Worm (Caenorhabditis elegans) whole organism, young adult: ENCODE results near the gene F19B6.1.

Experiments used
- B0035.1 ChIP-seq: sonication (generic microtip); optimal IDR thresholded peaks from 2 replicates; lab custom pipeline; 2016; ENCODE audit warnings: missing genetic modification characterization, mild to moderate bottlenecking, missing compliant biosample characterization, missing genotype, missing genetic modification reagents
- F22D6.2 ChIP-seq: sonication (generic microtip); optimal IDR thresholded peaks from 2 replicates; lab custom pipeline; 2016; ENCODE audit warnings: mild to moderate bottlenecking, missing genetic modification characterization, missing compliant biosample characterization
- F23B12.7 ChIP-seq: sonication (generic microtip); optimal IDR thresholded peaks from 2 replicates; lab custom pipeline; 2017; ENCODE audit warnings: missing genetic modification characterization, mild to moderate bottlenecking, missing compliant biosample characterization, antibody characterized with exemption, moderate library complexity; ENCODE audit not compliant: insufficient read depth
- F39B2.1 ChIP-seq: fragments of 200-800 bp; sonication (Bioruptor generic); IDR thresholded peaks from 2 replicates; pipeline ENCODE4 v1.3.6; 2022; ENCODE audit warnings: missing genetic modification reagents, missing genetic modification characterization, missing compliant biosample characterization
- F49E8.2 ChIP-seq: sonication (generic microtip); optimal IDR thresholded peaks from 3 replicates; lab custom pipeline; 2017; ENCODE audit warnings: missing genetic modification characterization, mild to moderate bottlenecking, missing compliant biosample characterization, antibody characterized with exemption, moderate library complexity; ENCODE audit not compliant: insufficient read depth
- T26A5.8 ChIP-seq: sonication (generic microtip); optimal IDR thresholded peaks from 2 replicates; lab custom pipeline; 2016; ENCODE audit warnings: missing genetic modification characterization, missing compliant biosample characterization
- Y53F4B.3 ChIP-seq: fragments of 200-800 bp; sonication (Bioruptor generic); IDR thresholded peaks from 2 replicates; pipeline ENCODE4 v1.3.6; 2022; ENCODE audit warnings: missing genetic modification reagents, missing genetic modification characterization, missing compliant biosample characterization
- Y79H2A.3 ChIP-seq: fragments of 200-800 bp; sonication (Bioruptor generic); conservative IDR thresholded peaks from 2 replicates; pipeline ENCODE4 v1.3.6; 2022; ENCODE audit warnings: missing genetic modification reagents, missing genetic modification characterization, missing compliant biosample characterization
- attf-5 ChIP-seq: fragments of 200-800 bp; sonication (Bioruptor generic); optimal IDR thresholded peaks from 2 replicates; lab custom pipeline; 2018; ENCODE audit warnings: mild to moderate bottlenecking, missing genetic modification characterization, missing compliant biosample characterization
- attf-6 ChIP-seq: fragments of 200-800 bp; sonication (Bioruptor generic); IDR thresholded peaks from 2 replicates; pipeline ENCODE4 v1.3.6; 2022; ENCODE audit warnings: missing genetic modification reagents, missing genetic modification characterization, missing compliant biosample characterization
- bed-2 ChIP-seq: fragments of 200-800 bp; sonication (Bioruptor generic); IDR thresholded peaks from 2 replicates; pipeline ENCODE4 v1.3.6; 2022; ENCODE audit warnings: missing genetic modification reagents, missing genetic modification characterization, missing compliant biosample characterization
- cebp-1 ChIP-seq, 2 experiments: fragments of 200-800 bp in 1 of 2; sonication (Bioruptor generic) in 1 of 2; sonication (generic microtip) in 1 of 2; IDR thresholded peaks in 1 of 2; optimal IDR thresholded peaks in 1 of 2; 2 replicates each; pipeline versions ENCODE4 v1.3.6 to Lab custom; 2017 to 2022; ENCODE audit warnings: missing compliant biosample characterization in 2 of 2, missing genetic modification characterization in 2 of 2, mild to moderate bottlenecking in 1 of 2, missing genetic modification reagents in 1 of 2, moderate library complexity in 1 of 2
- ceh-100 ChIP-seq: fragments of 200-800 bp; sonication (Bioruptor generic); IDR thresholded peaks from 2 replicates; pipeline ENCODE4 v1.3.6; 2022; ENCODE audit warnings: missing genetic modification reagents, missing genetic modification characterization, missing compliant biosample characterization
- ceh-79 ChIP-seq: sonication (generic microtip); optimal IDR thresholded peaks from 2 replicates; lab custom pipeline; 2017; ENCODE audit warnings: mild to moderate bottlenecking, missing genetic modification characterization, missing compliant biosample characterization
- dox-1 ChIP-seq: fragments of 200-800 bp; sonication (Bioruptor generic); IDR thresholded peaks from 2 replicates; pipeline ENCODE4 v1.3.6; 2022; ENCODE audit warnings: missing genetic modification reagents, missing genetic modification characterization, missing compliant biosample characterization
- dpl-1 ChIP-seq: fragments of 150-350 bp; optimal IDR thresholded peaks from 2 replicates; lab custom pipeline; 2014; ENCODE audit warnings: missing biosample characterization, missing genetic modification reagents, missing genetic modification characterization
- ets-4 ChIP-seq: fragments of 200-800 bp; sonication (Bioruptor generic); optimal IDR thresholded peaks from 2 replicates; lab custom pipeline; 2018; ENCODE audit warnings: mild to moderate bottlenecking, missing genetic modification characterization, missing compliant biosample characterization
- hmg-1.2 ChIP-seq: fragments of 200-800 bp; sonication (Bioruptor generic); IDR thresholded peaks from 2 replicates; pipeline ENCODE4 v1.3.6; 2022; ENCODE audit warnings: missing genetic modification reagents, missing genetic modification characterization, missing compliant biosample characterization
- lin-54 ChIP-seq: fragments of 200-800 bp; sonication (Bioruptor generic); optimal IDR thresholded peaks from 2 replicates; lab custom pipeline; 2018; ENCODE audit warnings: mild to moderate bottlenecking, missing genetic modification characterization, missing compliant biosample characterization
- lsl-1 ChIP-seq: fragments of 200-800 bp; sonication (Bioruptor generic); optimal IDR thresholded peaks from 2 replicates; lab custom pipeline; 2018; ENCODE audit warnings: mild to moderate bottlenecking, missing genetic modification characterization, moderate library complexity, missing compliant biosample characterization
- madf-6 ChIP-seq: fragments of 200-800 bp; sonication (Bioruptor generic); IDR thresholded peaks from 2 replicates; pipeline ENCODE4 v1.3.6; 2022; ENCODE audit warnings: missing genetic modification reagents, missing genetic modification characterization, missing compliant biosample characterization
- nhr-80 ChIP-seq: sonication (generic microtip); optimal IDR thresholded peaks from 2 replicates; lab custom pipeline; 2016; ENCODE audit warnings: missing genetic modification characterization, missing compliant biosample characterization
- rec-8 ChIP-seq, 2 experiments: sonication (generic microtip); optimal IDR thresholded peaks; 2 replicates each; lab custom pipeline; 2016; ENCODE audit warnings: mild to moderate bottlenecking in 2 of 2, missing genetic modification characterization in 2 of 2, missing genetic modification reagents in 2 of 2, missing genotype in 2 of 2, missing biosample characterization in 1 of 2, missing compliant biosample characterization in 1 of 2, moderate library complexity in 1 of 2
- repo-1 ChIP-seq: sonication (generic microtip); optimal IDR thresholded peaks from 2 replicates; lab custom pipeline; 2017; ENCODE audit warnings: mild to moderate bottlenecking, missing genetic modification characterization, missing compliant biosample characterization
- snpc-4 ChIP-seq, 5 experiments: fragments of 150-350 bp in 1 of 5; sonication (generic microtip) in 4 of 5; optimal IDR thresholded peaks; 2 replicates each; lab custom pipeline; 2014 to 2018; ENCODE audit warnings: missing genetic modification characterization in 5 of 5, missing biosample characterization in 3 of 5, antibody characterized with exemption in 2 of 5, mild to moderate bottlenecking in 2 of 5, missing compliant biosample characterization in 2 of 5, missing genotype in 2 of 5, moderate library complexity in 2 of 5, missing genetic modification reagents in 1 of 5
- somi-1 ChIP-seq: fragments of 200-800 bp; sonication (Bioruptor generic); optimal IDR thresholded peaks from 2 replicates; lab custom pipeline; 2018; ENCODE audit warnings: mild to moderate bottlenecking, missing genetic modification characterization, missing compliant biosample characterization
- tbx-9 ChIP-seq: sonication (generic microtip); optimal IDR thresholded peaks from 2 replicates; lab custom pipeline; 2016; ENCODE audit warnings: borderline replicate concordance, missing genetic modification characterization, inconsistent platforms, missing compliant biosample characterization
- unc-62 ChIP-seq: fragments of 150-350 bp; optimal IDR thresholded peaks from 2 replicates; lab custom pipeline; 2014; ENCODE audit warnings: missing biosample characterization, missing genetic modification reagents, missing genetic modification characterization
- xnd-1 ChIP-seq: sonication (generic microtip); optimal IDR thresholded peaks from 2 replicates; lab custom pipeline; 2016; ENCODE audit warnings: missing genotype, missing genetic modification reagents, missing genetic modification characterization, missing compliant biosample characterization

F19B6.1 gene

DNA sequence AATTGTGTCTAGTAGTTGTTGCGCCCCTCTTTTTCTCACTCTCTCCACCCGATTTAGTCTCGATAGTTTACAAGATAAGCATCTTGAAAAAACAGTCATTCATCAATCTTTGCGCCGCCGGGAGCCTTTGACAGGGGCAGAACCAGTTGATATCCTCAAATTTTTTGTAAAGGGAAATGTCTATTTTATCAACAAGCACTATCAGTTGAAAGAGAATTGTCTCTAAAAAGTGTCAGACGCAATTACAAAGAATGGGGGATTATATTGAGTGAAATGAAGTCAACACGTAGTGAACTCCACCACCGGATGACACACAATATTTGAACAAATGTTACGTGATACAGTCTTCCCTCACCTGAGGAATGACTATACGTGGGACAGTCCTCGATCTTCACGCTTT, 1.7 kb downstream of the F19B6.1 start:
- no peak for TF ChIP-seq unc-62
- 0 out of 2 replicates have a peak, but pooled peaks have one; percentile 4 for TF ChIP-seq hmg-1.2 (GFP tag; lab: Robert Waterston, UW)
- TF ChIP-seq madf-6: 0 out of 2 replicates have a peak, but pooled peaks have one; percentile 1
- peak; percentile 73 for TF ChIP-seq nhr-80 (tag; lab: Kevin White, UChicago)
- no peak for TF ChIP-seq F23B12.7 (tag; lab: Kevin White, UChicago)
- TF ChIP-seq dox-1 (GFP tag; lab: Robert Waterston, UW): peak; percentile 29; the same call in 1 of the 2 replicates

DNA sequence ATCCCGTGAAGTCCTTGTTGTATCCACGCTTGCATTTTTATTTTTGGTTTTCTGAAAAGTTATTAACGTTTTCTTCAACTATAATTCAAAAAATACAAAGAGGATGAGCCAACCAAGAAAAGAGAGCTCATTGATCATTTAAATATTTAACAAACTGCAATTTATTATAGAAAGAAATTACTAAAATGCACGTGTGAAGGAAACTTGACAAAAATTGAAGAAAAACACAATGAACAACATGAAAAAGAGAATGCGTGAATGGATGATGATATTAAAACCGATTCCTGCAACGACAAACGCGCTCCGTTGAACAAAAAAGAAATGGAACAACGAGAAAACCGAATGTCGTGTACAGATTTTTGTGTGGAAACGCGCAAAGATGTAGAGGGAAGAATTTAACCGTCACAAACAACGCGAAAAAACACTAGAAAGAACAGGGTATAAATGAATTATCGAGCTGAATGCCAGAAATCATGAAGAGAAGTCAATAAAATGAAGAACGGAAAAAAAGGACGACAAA, 5.0 kb downstream of the F19B6.1 start, which contains the start of gene ufd-1:
Gene ufd-1 (minus strand): TSS at position 51 of the 520 bp plus-strand sequence.
- TF ChIP-seq repo-1 (tag; lab: Kevin White, UChicago) (no peak), snpc-4 (GFP tag; optimal IDR thresholded peaks at IDR 0.05; lab: Kevin White, UChicago) (no peak), snpc-4 (tag; optimal IDR thresholded peaks at IDR 0.05; lab: Kevin White, UChicago) (peak in 1 of 4 experiments; percentile 30), attf-5 (GFP tag; lab: Kevin White, UChicago) (peak; percentile 3), cebp-1 (GFP tag; IDR thresholded peaks at IDR 0.05; lab: Robert Waterston, UW) (no peak), cebp-1 (tag; optimal IDR thresholded peaks at IDR 0.05; lab: Kevin White, UChicago) (peak; percentile 24), Y53F4B.3 (GFP tag; lab: Robert Waterston, UW) (no peak), lsl-1 (GFP tag; lab: Kevin White, UChicago) (peak; percentile 7), dpl-1 (no peak), F23B12.7 (tag; lab: Kevin White, UChicago) (peak; percentile 20), lin-54 (GFP tag; lab: Kevin White, UChicago) (peak; percentile 2), Y79H2A.3 (GFP tag; lab: Robert Waterston, UW) (0 out of 2 replicates have a peak, but pooled peaks have one; percentile 19), xnd-1 (no peak)

DNA sequence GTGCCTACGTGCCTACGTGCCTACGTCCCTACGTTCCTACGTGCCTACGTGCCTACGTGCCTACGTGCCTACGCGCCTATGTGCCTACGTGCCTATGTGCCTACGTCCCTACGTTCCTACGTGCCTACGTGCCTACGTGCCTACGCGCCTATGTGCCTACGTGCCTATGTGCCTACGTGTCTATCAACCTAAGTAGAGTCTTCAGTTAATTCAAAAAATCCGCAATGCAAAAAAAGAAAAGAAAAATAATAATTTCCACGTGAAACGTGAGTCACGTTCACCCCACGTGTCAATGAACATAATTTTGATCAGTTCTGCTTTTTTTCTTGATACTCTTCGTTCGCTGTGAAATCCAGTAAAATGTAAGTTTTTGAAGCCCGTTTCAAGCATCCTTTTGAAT, 8.9 kb downstream of the F19B6.1 start, which contains the start of gene F19B6.3:
Gene F19B6.3 (plus strand): TSS at position 301 of the 400 bp plus-strand sequence.
- 0 out of 2 replicates have a peak, but pooled peaks have one; percentile 10 for TF ChIP-seq F39B2.1 (GFP tag; lab: Robert Waterston, UW)
- TF ChIP-seq, all 124 proteins: peak for 1; not testable (repeated sequence) for 123

DNA sequence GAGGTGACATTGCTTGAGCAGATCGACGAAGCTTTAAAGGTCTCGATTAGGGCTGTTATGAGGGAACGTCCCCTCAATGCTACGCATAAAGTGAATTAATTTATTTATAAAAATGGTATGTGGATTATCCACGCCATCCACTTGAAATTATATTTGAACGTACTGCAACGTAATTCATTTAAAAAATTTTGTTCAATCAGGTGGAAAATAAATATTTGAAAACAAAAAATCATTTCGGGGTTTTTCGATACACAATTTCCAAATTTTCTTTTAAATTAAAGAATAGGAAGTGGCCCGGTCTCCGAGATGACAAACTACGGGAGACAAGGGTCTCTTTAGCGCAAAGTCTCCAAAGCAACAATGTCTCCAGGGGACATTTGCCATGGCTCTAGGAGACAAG, 24.3 kb downstream of the F19B6.1 start, which contains the start of gene oac-58:
Gene oac-58 (minus strand): TSS at position 101 of the 400 bp plus-strand sequence.
- TF ChIP-seq ets-4 (GFP tag; lab: Kevin White, UChicago) (no peak), ceh-79 (no peak), B0035.1 (no peak), F22D6.2 (no peak), somi-1 (GFP tag; lab: Kevin White, UChicago) (no peak), bed-2 (no peak)

DNA sequence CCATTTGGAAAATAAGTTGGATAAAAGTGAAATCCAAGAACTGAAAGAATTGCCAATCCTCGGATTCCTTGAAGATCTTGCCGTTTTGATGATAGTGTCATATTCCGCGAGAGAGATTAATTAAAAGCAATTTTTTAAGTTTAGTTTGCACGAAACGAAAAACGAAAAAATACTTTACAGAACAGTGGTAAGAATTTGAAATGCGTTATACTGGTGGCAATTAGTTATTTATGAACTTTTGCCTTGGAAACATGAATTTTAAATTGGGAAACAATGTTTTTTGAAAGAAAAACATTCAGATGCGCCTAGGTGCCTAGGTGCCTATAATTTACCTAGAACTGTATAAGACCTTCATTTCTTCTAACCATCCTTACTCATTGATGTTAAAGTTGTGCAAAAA, 28.2 kb downstream of the F19B6.1 start, which contains the start of gene oac-57:
Gene oac-57 (minus strand): TSS at position 101 of the 400 bp plus-strand sequence.
- TF ChIP-seq ceh-100: no peak
- TF ChIP-seq unc-62: no peak
- TF ChIP-seq tbx-9 (tag; lab: Kevin White, UChicago): no peak
- TF ChIP-seq attf-6: no peak
- no peak for TF ChIP-seq rec-8 (tag; optimal IDR thresholded peaks at IDR 0.05; lab: Kevin White, UChicago)
- no peak for TF ChIP-seq dox-1 (GFP tag; lab: Robert Waterston, UW)
- no peak for TF ChIP-seq F22D6.2
- no peak for TF ChIP-seq F49E8.2 (tag; lab: Kevin White, UChicago)
- no peak for TF ChIP-seq T26A5.8 (tag; lab: Kevin White, UChicago)
